Fruit fly (Drosophila melanogaster): ENCODE results near the gene CG12237.

dm6 chrX:19637434-19638327 is 5.0 kb downstream of the CG12237 start:
- TF ChIP-seq Doc2 (GFP tag; IDR thresholded peaks at IDR 0.05) (no peak), Lpt (GFP tag; optimal IDR thresholded peaks at IDR 0.05) (no peak), CG7357 (GFP tag; IDR thresholded peaks at IDR 0.05) (no peak), Atf3 (GFP tag; optimal IDR thresholded peaks at IDR 0.05) (no peak), sens-2 (GFP tag; IDR thresholded peaks at IDR 0.05) (no peak)

Data from whole organism, embryonic.